Fruit fly (Drosophila melanogaster): ENCODE data around the gene ND-13B.

The ND-13B gene

dm6 chr3L:10683899-10684340 lies 10.0 kb downstream of the ND-13B start (continued):
- peak; percentile 40 for TF ChIP-seq CG30431 (GFP tag; optimal IDR thresholded peaks at IDR 0.05)
- no peak for TF ChIP-seq fu2 (GFP tag; optimal IDR thresholded peaks at IDR 0.05)
- peak; percentile 8 for TF ChIP-seq ash1 (GFP tag; optimal IDR thresholded peaks at IDR 0.05)
- peak; percentile 86 for TF ChIP-seq CG7839 (tag; optimal IDR thresholded peaks at IDR 0.05)
- peak; percentile 81 for TF ChIP-seq phol (tag; optimal IDR thresholded peaks at IDR 0.05)
- TF ChIP-seq CG15514 (GFP tag; optimal IDR thresholded peaks at IDR 0.05): peak; percentile 52
- TF ChIP-seq Nf-YC (tag; optimal IDR thresholded peaks at IDR 0.05): peak; percentile 22
- TF ChIP-seq CG1233 (GFP tag; optimal IDR thresholded peaks at IDR 0.05): peak; percentile 58
- TF ChIP-seq CG10274 (GFP tag; optimal IDR thresholded peaks at IDR 0.05): peak; percentile 18
- TF ChIP-seq gem (tag; optimal IDR thresholded peaks at IDR 0.05): peak; percentile 83
- TF ChIP-seq bsh (GFP tag; optimal IDR thresholded peaks at IDR 0.05): peak; percentile 12 to 16
- peak; percentile 68; the same call in 1 of the 2 replicates for TF ChIP-seq stc (GFP tag; IDR thresholded peaks at IDR 0.05)
- TF ChIP-seq CG10147 (GFP tag; optimal IDR thresholded peaks at IDR 0.05): peak; percentile 54
- TF ChIP-seq CG6272 (GFP tag; IDR thresholded peaks at IDR 0.05): peak; percentile 27; the same call in 1 of the 2 replicates
- TF ChIP-seq chn (GFP tag; optimal IDR thresholded peaks at IDR 0.05): peak; percentile 42
- TF ChIP-seq CG3995 (GFP tag; optimal IDR thresholded peaks at IDR 0.05): peak; percentile 27
- peak; percentile 7 for TF ChIP-seq CHES-1-like (GFP tag; optimal IDR thresholded peaks at IDR 0.05)
- TF ChIP-seq Med (GFP tag): peak; percentile 97
- TF ChIP-seq prd (optimal IDR thresholded peaks at IDR 0.05): no peak
- TF ChIP-seq prd (GFP tag; IDR thresholded peaks at IDR 0.05): peak; percentile 82
- TF ChIP-seq CG17802 (tag; optimal IDR thresholded peaks at IDR 0.05): peak; percentile 58
- peak; percentile 83 for TF ChIP-seq nmo (GFP tag; optimal IDR thresholded peaks at IDR 0.05)
- peak; percentile 84 for TF ChIP-seq Ptx1 (GFP tag; IDR thresholded peaks at IDR 0.05)
- no peak for TF ChIP-seq Sox102F (GFP tag; optimal IDR thresholded peaks at IDR 0.05)
- TF ChIP-seq CG12219 (GFP tag; optimal IDR thresholded peaks at IDR 0.05): no peak
- TF ChIP-seq CG4820 (GFP tag; optimal IDR thresholded peaks at IDR 0.05): peak; percentile 64
- TF ChIP-seq Myb (GFP tag; optimal IDR thresholded peaks at IDR 0.05): peak; percentile 41
- TF ChIP-seq CG3838 (GFP tag; optimal IDR thresholded peaks at IDR 0.05): no peak
- peak; percentile 72 for TF ChIP-seq CG4424 (GFP tag; optimal IDR thresholded peaks at IDR 0.05)
- TF ChIP-seq jing (GFP tag; optimal IDR thresholded peaks at IDR 0.05): peak; percentile 24
- TF ChIP-seq unpg (GFP tag; optimal IDR thresholded peaks at IDR 0.05): peak; percentile 62
- peak; percentile 43 for TF ChIP-seq CG9876 (GFP tag; optimal IDR thresholded peaks at IDR 0.05)
- peak; percentile 54 for TF ChIP-seq CG2120 (GFP tag; optimal IDR thresholded peaks at IDR 0.05)
- TF ChIP-seq Hr39 (optimal IDR thresholded peaks at IDR 0.05): no peak
- peak; percentile 64 for TF ChIP-seq CG3281 (GFP tag; optimal IDR thresholded peaks at IDR 0.05)
- TF ChIP-seq tx (GFP tag; optimal IDR thresholded peaks at IDR 0.05): peak; percentile 35
- peak; percentile 43 for TF ChIP-seq CG14710 (tag; optimal IDR thresholded peaks at IDR 0.05)
- TF ChIP-seq lilli (GFP tag; optimal IDR thresholded peaks at IDR 0.05): peak; percentile 36
- no peak; the same call in 1 of the 2 replicates for TF ChIP-seq peb (GFP tag; IDR thresholded peaks at IDR 0.05)
- TF ChIP-seq Mrtf (GFP tag; IDR thresholded peaks at IDR 0.05): peak; percentile 64; the same call in 2 of the 3 replicates
- TF ChIP-seq CG12155 (GFP tag; optimal IDR thresholded peaks at IDR 0.05): no peak
- peak; percentile 22 for TF ChIP-seq NC2β (GFP tag; optimal IDR thresholded peaks at IDR 0.05)
- no peak for TF ChIP-seq CG5953 (GFP tag; IDR thresholded peaks at IDR 0.05)
- peak; percentile 41; the same call in 1 of the 2 replicates for TF ChIP-seq gt (GFP tag; IDR thresholded peaks at IDR 0.05)
- peak; percentile 70 for TF ChIP-seq esg (GFP tag; conservative IDR thresholded peaks at IDR 0.05)
- peak; percentile 80 for TF ChIP-seq dysf (GFP tag; IDR thresholded peaks at IDR 0.05)
- no peak for TF ChIP-seq Tbp (GFP tag; optimal IDR thresholded peaks at IDR 0.05)
- TF ChIP-seq CG6654 (GFP tag; optimal IDR thresholded peaks at IDR 0.05): peak; percentile 58
- TF ChIP-seq Atf6 (GFP tag; IDR thresholded peaks at IDR 0.05): peak; percentile 68
- TF ChIP-seq CG13287 (GFP tag; IDR thresholded peaks at IDR 0.05; ENCODE audit: partially characterized antibody): no peak
- TF ChIP-seq CG18599 (GFP tag; optimal IDR thresholded peaks at IDR 0.05): peak; percentile 65
